Worm (Caenorhabditis elegans): ENCODE measurements around the gene ZK686.6.

ce11 chrIII:7812208-7812880 lies 39.5 kb upstream of the ZK686.6 start:
- TF ChIP-seq hlh-30 (tag; optimal IDR thresholded peaks at IDR 0.05; ENCODE audit: insufficient read depth): no peak
- TF ChIP-seq lsy-2 (tag; optimal IDR thresholded peaks at IDR 0.05): no peak

All from whole organism, L4 larva.